Worm (Caenorhabditis elegans) whole organism, L4/young adult: ENCODE measurements around the gene imp-3.

Source experiments
- W03F9.2 ChIP-seq: fragments of 150-350 bp; optimal IDR thresholded peaks from 2 replicates; lab custom pipeline; 2014; ENCODE audit warnings: missing biosample characterization, missing genetic modification characterization
- dao-5 ChIP-seq: sonication (generic microtip); optimal IDR thresholded peaks from 2 replicates; lab custom pipeline; 2016; ENCODE audit warnings: missing genotype, missing genetic modification characterization, moderate library complexity, missing compliant biosample characterization
- him-1 ChIP-seq: sonication (generic microtip); optimal IDR thresholded peaks from 2 replicates; lab custom pipeline; 2016; ENCODE audit warnings: missing genotype, missing genetic modification reagents, missing genetic modification characterization, missing compliant biosample characterization

- TF ChIP-seq him-1 (tag; lab: Kevin White, UChicago) (no peak), dao-5 (tag; lab: Kevin White, UChicago) (no peak), W03F9.2 (tag; lab: Kevin White, UChicago) (no peak)
Observed at ce11 chrIV:7790151-7790691, 808 bp upstream of the imp-3 start.
